ENCODE assay signal across 1 fruit fly cellular context in genomic region chr3R:25193726-25194204, dm6.
TF ChIP-seq lines count a peak whose summit lies in the region.

lobo (minus strand) TSS chr3R:25193776.

TF ChIP-seq in whole organism, embryonic, 481 proteins besides CTCF, POLR2A, EP300 and RAD21 (continued from another document and continues in another):
- TF ChIP-seq CG8359 (GFP tag; optimal IDR thresholded peaks at IDR 0.05; lab: Kevin White, UChicago; ENCODE audit: borderline replicate concordance), result no peak
- no peak for TF ChIP-seq salm (tag; optimal IDR thresholded peaks at IDR 0.05; lab: Kevin White, UChicago)
- no peak for TF ChIP-seq CG15479 (GFP tag; optimal IDR thresholded peaks at IDR 0.05; lab: Kevin White, UChicago)
- TF ChIP-seq CG6689 (GFP tag; IDR thresholded peaks at IDR 0.05; lab: Robert Waterston, UW), result no peak
- TF ChIP-seq vvl (GFP tag; IDR thresholded peaks at IDR 0.05; lab: Robert Waterston, UW), result peak; percentile 34; the same call in 1 of the 2 replicates
- peak; percentile 26 for TF ChIP-seq ems (GFP tag; optimal IDR thresholded peaks at IDR 0.05; lab: Kevin White, UChicago)
- no peak for TF ChIP-seq Gsc (GFP tag; IDR thresholded peaks at IDR 0.05; lab: Robert Waterston, UW)
- TF ChIP-seq CG34422 (GFP tag; IDR thresholded peaks at IDR 0.05; lab: Robert Waterston, UW), result peak; percentile 68
- peak; percentile 86 for TF ChIP-seq chm (GFP tag; IDR thresholded peaks at IDR 0.05; lab: Robert Waterston, UW)
- peak; percentile 81 for TF ChIP-seq Hmr (GFP tag; optimal IDR thresholded peaks at IDR 0.05; lab: Kevin White, UChicago)
- 0 out of 2 replicates have a peak, but pooled peaks have one; percentile 26 for TF ChIP-seq sisA (GFP tag; IDR thresholded peaks at IDR 0.05; lab: Robert Waterston, UW)
- TF ChIP-seq sd (tag; optimal IDR thresholded peaks at IDR 0.05; lab: Kevin White, UChicago), result no peak
- no peak for TF ChIP-seq TFAM (GFP tag; optimal IDR thresholded peaks at IDR 0.05; lab: Kevin White, UChicago)
- peak; percentile 97 for TF ChIP-seq Ets65A (GFP tag; lab: Kevin White, UChicago)
- no peak for TF ChIP-seq CG16813 (GFP tag; IDR thresholded peaks at IDR 0.05; lab: Robert Waterston, UW; ENCODE audit: partially characterized antibody)
- TF ChIP-seq CG4820 (GFP tag; optimal IDR thresholded peaks at IDR 0.05; lab: Kevin White, UChicago), result no peak
- no peak for TF ChIP-seq CG8765 (GFP tag; IDR thresholded peaks at IDR 0.05; lab: Robert Waterston, UW)
- peak; percentile 62 for TF ChIP-seq HHEX (GFP tag; optimal IDR thresholded peaks at IDR 0.05; lab: Kevin White, UChicago)
- TF ChIP-seq hbn (GFP tag; IDR thresholded peaks at IDR 0.05; lab: Robert Waterston, UW; ENCODE audit: partially characterized antibody), result no peak
- TF ChIP-seq CG1832 (GFP tag; optimal IDR thresholded peaks at IDR 0.05; lab: Kevin White, UChicago), result no peak
- peak; percentile 64 for TF ChIP-seq CG9876 (GFP tag; optimal IDR thresholded peaks at IDR 0.05; lab: Kevin White, UChicago)
- no peak for TF ChIP-seq pan (optimal IDR thresholded peaks at IDR 0.05; lab: Kevin White, UChicago)
- TF ChIP-seq pan (GFP tag; optimal IDR thresholded peaks at IDR 0.05 in 1 of 2, IDR thresholded peaks at IDR 0.05 in 1 of 2), result no peak
- TF ChIP-seq H15 (GFP tag; IDR thresholded peaks at IDR 0.05; lab: Robert Waterston, UW), result peak; percentile 61; the same call in 2 of the 3 replicates
- peak; percentile 49 for TF ChIP-seq CG10147 (GFP tag; optimal IDR thresholded peaks at IDR 0.05; lab: Kevin White, UChicago)
- no peak for TF ChIP-seq z (GFP tag; IDR thresholded peaks at IDR 0.05; lab: Robert Waterston, UW)
- peak; percentile 28; the same call in 1 of the 2 replicates for TF ChIP-seq CG6272 (GFP tag; IDR thresholded peaks at IDR 0.05; lab: Robert Waterston, UW)
- no peak for TF ChIP-seq run (tag; optimal IDR thresholded peaks at IDR 0.05; lab: Kevin White, UChicago)
- TF ChIP-seq mirr (GFP tag; optimal IDR thresholded peaks at IDR 0.05; lab: Kevin White, UChicago), result peak; percentile 45
- TF ChIP-seq Mad (GFP tag; optimal IDR thresholded peaks at IDR 0.05; lab: Kevin White, UChicago), result peak; percentile 36
- peak; percentile 79 for TF ChIP-seq CG3847 (GFP tag; IDR thresholded peaks at IDR 0.05; lab: Robert Waterston, UW)
- peak; percentile 25; the same call in 1 of the 3 replicates for TF ChIP-seq Mrtf (GFP tag; IDR thresholded peaks at IDR 0.05; lab: Robert Waterston, UW)
- TF ChIP-seq bcd (GFP tag; optimal IDR thresholded peaks at IDR 0.05; lab: Kevin White, UChicago), result peak; percentile 80
- TF ChIP-seq wdn (GFP tag; IDR thresholded peaks at IDR 0.05; lab: Robert Waterston, UW), result peak; percentile 48; the same call in 1 of the 2 replicates
- TF ChIP-seq jigr1 (GFP tag; IDR thresholded peaks at IDR 0.05; lab: Robert Waterston, UW), result no peak
- peak; percentile 4 for TF ChIP-seq sima (GFP tag; optimal IDR thresholded peaks at IDR 0.05; lab: Kevin White, UChicago)
- TF ChIP-seq chn (GFP tag; optimal IDR thresholded peaks at IDR 0.05; lab: Kevin White, UChicago), result peak; percentile 8
- TF ChIP-seq HLH4C (GFP tag; IDR thresholded peaks at IDR 0.05; lab: Robert Waterston, UW; ENCODE audit: partially characterized antibody), result no peak
- peak; percentile 63 for TF ChIP-seq CG9609 (GFP tag; optimal IDR thresholded peaks at IDR 0.05; lab: Kevin White, UChicago)
- peak; percentile 9 for TF ChIP-seq CG12155 (GFP tag; optimal IDR thresholded peaks at IDR 0.05; lab: Kevin White, UChicago)
- no peak for TF ChIP-seq CG3726 (GFP tag; IDR thresholded peaks at IDR 0.05; lab: Robert Waterston, UW)
- peak; percentile 54 for TF ChIP-seq CG3163 (GFP tag; optimal IDR thresholded peaks at IDR 0.05; lab: Kevin White, UChicago)
- peak; percentile 56 for TF ChIP-seq row (GFP tag; IDR thresholded peaks at IDR 0.05; lab: Robert Waterston, UW)
- TF ChIP-seq CG17328 (GFP tag; IDR thresholded peaks at IDR 0.05; lab: Robert Waterston, UW), result peak; percentile 78
- TF ChIP-seq CG9797 (GFP tag; optimal IDR thresholded peaks at IDR 0.05; lab: Kevin White, UChicago), result no peak
- TF ChIP-seq CG3995 (GFP tag; optimal IDR thresholded peaks at IDR 0.05; lab: Kevin White, UChicago), result peak; percentile 39
- TF ChIP-seq ken (GFP tag; IDR thresholded peaks at IDR 0.05; lab: Robert Waterston, UW), result 0 out of 3 replicates have a peak, but pooled peaks have one; percentile 10
- TF ChIP-seq CG2712 (tag; optimal IDR thresholded peaks at IDR 0.05; lab: Kevin White, UChicago), result peak; percentile 63
- no peak for TF ChIP-seq Kr (GFP tag; optimal IDR thresholded peaks at IDR 0.05; lab: Kevin White, UChicago)
- TF ChIP-seq toy (GFP tag; IDR thresholded peaks at IDR 0.05; lab: Robert Waterston, UW), result no peak
- no peak for TF ChIP-seq NC2α (GFP tag; optimal IDR thresholded peaks at IDR 0.05; lab: Kevin White, UChicago)
- TF ChIP-seq nom (GFP tag; optimal IDR thresholded peaks at IDR 0.05; lab: Kevin White, UChicago), result no peak
- peak; percentile 34 for TF ChIP-seq sqz (GFP tag; optimal IDR thresholded peaks at IDR 0.05; lab: Kevin White, UChicago)
- TF ChIP-seq CG11456 (GFP tag; IDR thresholded peaks at IDR 0.05; lab: Robert Waterston, UW), result no peak; the same call in 2 of the 3 replicates
- peak; percentile 30 for TF ChIP-seq gcm (GFP tag; optimal IDR thresholded peaks at IDR 0.05; lab: Kevin White, UChicago)
- TF ChIP-seq psq (GFP tag; optimal IDR thresholded peaks at IDR 0.05; lab: Kevin White, UChicago), result no peak
- no peak for TF ChIP-seq org-1 (GFP tag; optimal IDR thresholded peaks at IDR 0.05; lab: Kevin White, UChicago)
- TF ChIP-seq CG11695 (GFP tag; IDR thresholded peaks at IDR 0.05; lab: Robert Waterston, UW), result no peak; the same call in 2 of the 3 replicates
- TF ChIP-seq cg (GFP tag; optimal IDR thresholded peaks at IDR 0.05; lab: Kevin White, UChicago), result no peak
- TF ChIP-seq CG7357 (GFP tag; IDR thresholded peaks at IDR 0.05; lab: Robert Waterston, UW), result no peak
- peak; percentile 44 for TF ChIP-seq Atf-2 (GFP tag; optimal IDR thresholded peaks at IDR 0.05; lab: Kevin White, UChicago)
- TF ChIP-seq CG7745 (tag; optimal IDR thresholded peaks at IDR 0.05; lab: Kevin White, UChicago), result no peak
- peak; percentile 66 for TF ChIP-seq grau (tag; optimal IDR thresholded peaks at IDR 0.05; lab: Kevin White, UChicago)
- TF ChIP-seq trem (tag; optimal IDR thresholded peaks at IDR 0.05; lab: Kevin White, UChicago), result peak; percentile 60
- peak; percentile 56 to 69 for TF ChIP-seq chif (GFP tag; optimal IDR thresholded peaks at IDR 0.05; lab: Kevin White, UChicago)
- TF ChIP-seq CG31365 (tag; optimal IDR thresholded peaks at IDR 0.05; lab: Kevin White, UChicago), result peak; percentile 98
- peak; percentile 46 to 53 for TF ChIP-seq Hr51 (GFP tag; optimal IDR thresholded peaks at IDR 0.05; lab: Kevin White, UChicago)
- peak; percentile 28 for TF ChIP-seq pzg (GFP tag; optimal IDR thresholded peaks at IDR 0.05; lab: Kevin White, UChicago)
- TF ChIP-seq CG13775 (GFP tag; optimal IDR thresholded peaks at IDR 0.05; lab: Kevin White, UChicago), result peak; percentile 77
- TF ChIP-seq CG7556 (GFP tag; optimal IDR thresholded peaks at IDR 0.05; lab: Kevin White, UChicago), result peak; percentile 32
- TF ChIP-seq onecut (GFP tag; IDR thresholded peaks at IDR 0.05; lab: Robert Waterston, UW), result no peak
- no peak for TF ChIP-seq dan (GFP tag; IDR thresholded peaks at IDR 0.05; lab: Robert Waterston, UW)
- TF ChIP-seq lilli (GFP tag; optimal IDR thresholded peaks at IDR 0.05; lab: Kevin White, UChicago), result peak; percentile 49
- peak; percentile 35 for TF ChIP-seq az2 (GFP tag; optimal IDR thresholded peaks at IDR 0.05; lab: Kevin White, UChicago)
- TF ChIP-seq CG12071 (GFP tag; optimal IDR thresholded peaks at IDR 0.05; lab: Kevin White, UChicago), result no peak
- TF ChIP-seq schlank (tag; optimal IDR thresholded peaks at IDR 0.05; lab: Kevin White, UChicago), result peak; percentile 45
- peak; percentile 100 for TF ChIP-seq aop (GFP tag; IDR thresholded peaks at IDR 0.05; lab: Robert Waterston, UW)
- TF ChIP-seq her (GFP tag; optimal IDR thresholded peaks at IDR 0.05; lab: Kevin White, UChicago), result peak; percentile 5
- peak; percentile 25 for TF ChIP-seq gfzf (GFP tag; optimal IDR thresholded peaks at IDR 0.05; lab: Kevin White, UChicago)
- no peak for TF ChIP-seq odd (GFP tag; optimal IDR thresholded peaks at IDR 0.05; lab: Kevin White, UChicago)
- peak; percentile 64; the same call in 1 of the 2 replicates for TF ChIP-seq Bgb (GFP tag; IDR thresholded peaks at IDR 0.05; lab: Robert Waterston, UW; ENCODE audit: partially characterized antibody)
- peak; percentile 61 for TF ChIP-seq maf-S (GFP tag; optimal IDR thresholded peaks at IDR 0.05; lab: Kevin White, UChicago)
- no peak for TF ChIP-seq GATAe (GFP tag; conservative IDR thresholded peaks at IDR 0.05; lab: Robert Waterston, UW)
- peak; percentile 39 to 61 for TF ChIP-seq Pdp1 (GFP tag; optimal IDR thresholded peaks at IDR 0.05; lab: Kevin White, UChicago)
- peak; percentile 83 for TF ChIP-seq CG33213 (GFP tag; optimal IDR thresholded peaks at IDR 0.05; lab: Kevin White, UChicago)
- TF ChIP-seq CG10274 (GFP tag; optimal IDR thresholded peaks at IDR 0.05; lab: Kevin White, UChicago), result peak; percentile 21
- TF ChIP-seq CG7786 (GFP tag; optimal IDR thresholded peaks at IDR 0.05; lab: Kevin White, UChicago), result peak; percentile 37
- TF ChIP-seq CG1602 (GFP tag; optimal IDR thresholded peaks at IDR 0.05; lab: Kevin White, UChicago), result no peak
- TF ChIP-seq hth (optimal IDR thresholded peaks at IDR 0.05; lab: Kevin White, UChicago), result no peak
- no peak for TF ChIP-seq Dll (GFP tag; IDR thresholded peaks at IDR 0.05; lab: Robert Waterston, UW; ENCODE audit: partially characterized antibody)
- peak; percentile 66 for TF ChIP-seq Atf6 (GFP tag; IDR thresholded peaks at IDR 0.05; lab: Robert Waterston, UW)
- TF ChIP-seq wek (GFP tag; optimal IDR thresholded peaks at IDR 0.05; lab: Kevin White, UChicago), result peak; percentile 18
- TF ChIP-seq Abd-B (GFP tag; optimal IDR thresholded peaks at IDR 0.05; lab: Kevin White, UChicago), result peak; percentile 65
- TF ChIP-seq kni (GFP tag; optimal IDR thresholded peaks at IDR 0.05; lab: Kevin White, UChicago), result peak; percentile 10
- peak; percentile 49 to 73 for TF ChIP-seq dpn (GFP tag; optimal IDR thresholded peaks at IDR 0.05; lab: Kevin White, UChicago)
- no peak for TF ChIP-seq Taf1 (GFP tag; IDR thresholded peaks at IDR 0.05; lab: Robert Waterston, UW)
- peak; percentile 64 for TF ChIP-seq CG33557 (GFP tag; optimal IDR thresholded peaks at IDR 0.05; lab: Kevin White, UChicago)
- no peak for TF ChIP-seq CG1024 (GFP tag; IDR thresholded peaks at IDR 0.05; lab: Robert Waterston, UW)
- peak; percentile 6 for TF ChIP-seq CG10462 (GFP tag; optimal IDR thresholded peaks at IDR 0.05; lab: Kevin White, UChicago)
- TF ChIP-seq CG18599 (GFP tag; optimal IDR thresholded peaks at IDR 0.05; lab: Kevin White, UChicago), result no peak
- peak; percentile 90 for TF ChIP-seq CG2199 (GFP tag; IDR thresholded peaks at IDR 0.05; lab: Robert Waterston, UW)
- peak; percentile 52 for TF ChIP-seq HLH54F (GFP tag; optimal IDR thresholded peaks at IDR 0.05; lab: Kevin White, UChicago)
- no peak for TF ChIP-seq CG17612 (GFP tag; IDR thresholded peaks at IDR 0.05; lab: Robert Waterston, UW)
- TF ChIP-seq CG15696 (tag; optimal IDR thresholded peaks at IDR 0.05; lab: Kevin White, UChicago), result peak; percentile 57
- peak; percentile 44 for TF ChIP-seq CG4854 (GFP tag; optimal IDR thresholded peaks at IDR 0.05; lab: Kevin White, UChicago)
- peak; percentile 48 for TF ChIP-seq Ssrp (tag; optimal IDR thresholded peaks at IDR 0.05; lab: Kevin White, UChicago)
- TF ChIP-seq CG16815 (GFP tag; optimal IDR thresholded peaks at IDR 0.05; lab: Kevin White, UChicago), result peak; percentile 31
- TF ChIP-seq Ptx1 (GFP tag; IDR thresholded peaks at IDR 0.05; lab: Robert Waterston, UW), result peak; percentile 42; the same call in 1 of the 2 replicates
- peak; percentile 69 for TF ChIP-seq NK7.1 (GFP tag; optimal IDR thresholded peaks at IDR 0.05; lab: Kevin White, UChicago)
- no peak for TF ChIP-seq tll (GFP tag; optimal IDR thresholded peaks at IDR 0.05; lab: Kevin White, UChicago)
- 0 out of 4 replicates have a peak, but pooled peaks have one; percentile 14 for TF ChIP-seq Gug (GFP tag; IDR thresholded peaks at IDR 0.05; lab: Robert Waterston, UW)
- TF ChIP-seq CG6765 (GFP tag; optimal IDR thresholded peaks at IDR 0.05; lab: Kevin White, UChicago), result no peak
- no peak for TF ChIP-seq CG6254 (GFP tag; optimal IDR thresholded peaks at IDR 0.05; lab: Kevin White, UChicago)
- peak; percentile 39; the same call in 1 of the 2 replicates for TF ChIP-seq CG11247 (GFP tag; IDR thresholded peaks at IDR 0.05; lab: Robert Waterston, UW)
- TF ChIP-seq CG14014 (GFP tag; IDR thresholded peaks at IDR 0.05; lab: Robert Waterston, UW), result peak; percentile 78
- TF ChIP-seq CG15073 (GFP tag; optimal IDR thresholded peaks at IDR 0.05; lab: Kevin White, UChicago), result no peak
- peak; percentile 61 for TF ChIP-seq CG7372 (GFP tag; IDR thresholded peaks at IDR 0.05; lab: Robert Waterston, UW)
- TF ChIP-seq CG9817 (tag; optimal IDR thresholded peaks at IDR 0.05; lab: Kevin White, UChicago), result peak; percentile 75
- peak; percentile 68 for TF ChIP-seq CG34376 (GFP tag; optimal IDR thresholded peaks at IDR 0.05; lab: Kevin White, UChicago)
- TF ChIP-seq unpg (GFP tag; optimal IDR thresholded peaks at IDR 0.05; lab: Kevin White, UChicago), result no peak
- no peak for TF ChIP-seq en (GFP tag; optimal IDR thresholded peaks at IDR 0.05; lab: Kevin White, UChicago)
- TF ChIP-seq CG6175 (GFP tag; IDR thresholded peaks at IDR 0.05; lab: Robert Waterston, UW), result no peak
- no peak for TF ChIP-seq br (optimal IDR thresholded peaks at IDR 0.05; lab: Kevin White, UChicago)
- peak; percentile 58 for TF ChIP-seq CG10267 (tag; optimal IDR thresholded peaks at IDR 0.05; lab: Kevin White, UChicago)
- TF ChIP-seq seq (GFP tag; IDR thresholded peaks at IDR 0.05; lab: Robert Waterston, UW), result peak; percentile 48; the same call in 1 of the 2 replicates
- peak in 1 of 2 experiments; percentile 1 for TF ChIP-seq Trl (optimal IDR thresholded peaks at IDR 0.05; lab: Kevin White, UChicago)
- peak; percentile 65 for TF ChIP-seq Trl (GFP tag; optimal IDR thresholded peaks at IDR 0.05; lab: Kevin White, UChicago)
- peak; percentile 31 for TF ChIP-seq p53 (GFP tag; optimal IDR thresholded peaks at IDR 0.05; lab: Kevin White, UChicago)
- TF ChIP-seq cato (GFP tag; optimal IDR thresholded peaks at IDR 0.05; lab: Kevin White, UChicago; ENCODE audit: borderline replicate concordance), result peak; percentile 34
- no peak for TF ChIP-seq tna (GFP tag; IDR thresholded peaks at IDR 0.05; lab: Robert Waterston, UW; ENCODE audit: partially characterized antibody)
- peak; percentile 47 for TF ChIP-seq CG2202 (tag; optimal IDR thresholded peaks at IDR 0.05; lab: Kevin White, UChicago)
- no peak for TF ChIP-seq E2f1 (GFP tag; IDR thresholded peaks at IDR 0.05; lab: Robert Waterston, UW)
